Worm (Caenorhabditis elegans): ENCODE measurements around the gene T07E3.3.

- TF ChIP-seq ets-4 (GFP tag; optimal IDR thresholded peaks at IDR 0.05) (no peak), fkh-3 (tag; optimal IDR thresholded peaks at IDR 0.05) (no peak), B0261.1 (tag; optimal IDR thresholded peaks at IDR 0.05) (no peak), T07F8.4 (tag; optimal IDR thresholded peaks at IDR 0.05) (no peak), ama-1 (optimal IDR thresholded peaks at IDR 0.05) (no peak), ama-1 (GFP tag; optimal IDR thresholded peaks at IDR 0.05) (no peak), aptf-3 (GFP tag; IDR thresholded peaks at IDR 0.05) (no peak), chd-7 (tag; optimal IDR thresholded peaks at IDR 0.05) (no peak), snpc-4 (GFP tag; optimal IDR thresholded peaks at IDR 0.05) (no peak), snpc-4 (tag; optimal IDR thresholded peaks at IDR 0.05) (no peak), dpl-1 (GFP tag; optimal IDR thresholded peaks at IDR 0.05) (no peak), nfya-1 (tag; optimal IDR thresholded peaks at IDR 0.05; ENCODE audit: borderline replicate concordance, insufficient read depth) (no peak), rcor-1 (GFP tag; IDR thresholded peaks at IDR 0.05) (no peak)
These were observed 35.8 kb downstream of the T07E3.3 start, which contains the start of gene F57B9.3 for ce11 chrIII:6939523-6939922.

Data from whole organism, young adult.